Worm (Caenorhabditis elegans) whole organism, mixed stage, embryonic: ENCODE data around the gene cra-1.

ENCODE experiments used
- ceh-39 ChIP-seq: fragments of 150-350 bp; optimal IDR thresholded peaks from 2 replicates; lab custom pipeline; 2014; ENCODE audit warnings: missing biosample characterization, missing genetic modification characterization
- ceh-83 ChIP-seq: fragments of 200-800 bp; sonication (Bioruptor generic); optimal IDR thresholded peaks from 2 replicates; lab custom pipeline; 2018; ENCODE audit warnings: mild to moderate bottlenecking, missing genetic modification characterization, missing compliant biosample characterization
- nhr-28 ChIP-seq: fragments of 150-350 bp; optimal IDR thresholded peaks from 2 replicates; lab custom pipeline; 2014; ENCODE audit warnings: missing biosample characterization, missing genetic modification characterization
- pha-4 ChIP-seq: fragments of 150-350 bp; optimal IDR thresholded peaks from 2 replicates; lab custom pipeline; 2018; ENCODE audit warnings: missing biosample characterization, missing genetic modification reagents, missing genetic modification characterization
- sptf-1 ChIP-seq: sonication (generic microtip); optimal IDR thresholded peaks from 2 replicates; lab custom pipeline; 2017; ENCODE audit warnings: mild to moderate bottlenecking, missing genetic modification characterization, moderate library complexity, missing compliant biosample characterization
- unc-39 ChIP-seq: fragments of 150-350 bp; optimal IDR thresholded peaks from 2 replicates; lab custom pipeline; 2014; ENCODE audit warnings: missing biosample characterization, missing genetic modification characterization
- unc-62 ChIP-seq: fragments of 150-350 bp; optimal IDR thresholded peaks from 2 replicates; lab custom pipeline; 2014; ENCODE audit warnings: missing biosample characterization, missing genetic modification reagents, missing genetic modification characterization
- ztf-11 ChIP-seq: fragments of 150-350 bp; optimal IDR thresholded peaks from 2 replicates; lab custom pipeline; 2014; ENCODE audit warnings: missing biosample characterization, missing genetic modification characterization

- no peak for TF ChIP-seq nhr-28
- no peak for TF ChIP-seq sptf-1 (tag; lab: Kevin White, UChicago)
- no peak for TF ChIP-seq ceh-83 (GFP tag; lab: Kevin White, UChicago)
- TF ChIP-seq unc-62 (GFP tag; lab: Kevin White, UChicago) = no peak
- TF ChIP-seq ceh-39 = no peak
- no peak for TF ChIP-seq unc-39 (tag; lab: Kevin White, UChicago)
- TF ChIP-seq pha-4 = no peak
- TF ChIP-seq ztf-11 = no peak
Observed at ce11 chrIII:6881745-6882144, 12.5 kb upstream of the cra-1 start.
